Worm (Caenorhabditis elegans): ENCODE data around the gene F49E2.5.

F49E2.5 gene

ce11 chrX:9552404-9552803 is 9.0 kb downstream of the F49E2.5 start:
- TF ChIP-seq unc-130 (GFP tag; optimal IDR thresholded peaks at IDR 0.05) = no peak
- no peak for TF ChIP-seq ztf-7 (tag; optimal IDR thresholded peaks at IDR 0.05)
- TF ChIP-seq F37D6.2 (tag; optimal IDR thresholded peaks at IDR 0.05) = no peak
- TF ChIP-seq daf-16 (GFP tag; optimal IDR thresholded peaks at IDR 0.05) = no peak
- peak; percentile 53 for TF ChIP-seq daf-16 (tag; optimal IDR thresholded peaks at IDR 0.05)
- no peak for TF ChIP-seq spr-1 (tag; optimal IDR thresholded peaks at IDR 0.05)
- no peak for TF ChIP-seq arid-1 (GFP tag; conservative IDR thresholded peaks at IDR 0.05)
- no peak for TF ChIP-seq zfp-2 (tag; optimal IDR thresholded peaks at IDR 0.05)
- TF ChIP-seq ztf-11 (tag; optimal IDR thresholded peaks at IDR 0.05) = no peak
- TF ChIP-seq nhr-237 (tag; optimal IDR thresholded peaks at IDR 0.05) = no peak
- no peak for TF ChIP-seq ZK337.2 (GFP tag; IDR thresholded peaks at IDR 0.05)
- no peak for TF ChIP-seq ceh-82 (tag; optimal IDR thresholded peaks at IDR 0.05)
- TF ChIP-seq hif-1 (tag; optimal IDR thresholded peaks at IDR 0.05) = no peak
- TF ChIP-seq F10B5.3 (tag; optimal IDR thresholded peaks at IDR 0.05) = no peak
- no peak for TF ChIP-seq attf-4 (tag; optimal IDR thresholded peaks at IDR 0.05)
- no peak for TF ChIP-seq F49E8.2 (tag; optimal IDR thresholded peaks at IDR 0.05; ENCODE audit: borderline replicate concordance)
- no peak for TF ChIP-seq gei-8 (GFP tag; optimal IDR thresholded peaks at IDR 0.05)
- TF ChIP-seq nhr-25 (tag; optimal IDR thresholded peaks at IDR 0.05; ENCODE audit: borderline replicate concordance, insufficient read depth) = no peak
- TF ChIP-seq php-3 (GFP tag; IDR thresholded peaks at IDR 0.05) = no peak
- TF ChIP-seq hlh-30 (tag; optimal IDR thresholded peaks at IDR 0.05; ENCODE audit: insufficient read depth) = peak; percentile 81
- TF ChIP-seq lin-29 (GFP tag; IDR thresholded peaks at IDR 0.05) = no peak
- TF ChIP-seq ceh-20 (GFP tag; IDR thresholded peaks at IDR 0.05) = peak; percentile 40; the same call in 1 of the 2 replicates
- no peak for TF ChIP-seq spr-3 (GFP tag; optimal IDR thresholded peaks at IDR 0.05)
- TF ChIP-seq lsy-2 (tag; optimal IDR thresholded peaks at IDR 0.05) = peak in 1 of 2 experiments; percentile 27
- TF ChIP-seq dmd-6 (GFP tag; IDR thresholded peaks at IDR 0.05) = peak; percentile 44; the same call in 1 of the 2 replicates
- peak; percentile 46 for TF ChIP-seq mxl-3 (GFP tag; optimal IDR thresholded peaks at IDR 0.05)
- TF ChIP-seq mdl-1 (tag; optimal IDR thresholded peaks at IDR 0.05) = peak; percentile 4 to 40
- TF ChIP-seq lin-15B (tag; optimal IDR thresholded peaks at IDR 0.05) = no peak
- TF ChIP-seq duxl-1 (tag; optimal IDR thresholded peaks at IDR 0.05; ENCODE audit: poor library complexity) = no peak
- TF ChIP-seq rbr-2 (tag; optimal IDR thresholded peaks at IDR 0.05) = peak; percentile 32
- TF ChIP-seq zip-2 (tag; optimal IDR thresholded peaks at IDR 0.05) = no peak
- peak; percentile 55 for TF ChIP-seq hmg-1.1 (GFP tag; IDR thresholded peaks at IDR 0.05)
- no peak for TF ChIP-seq nhr-102 (tag; optimal IDR thresholded peaks at IDR 0.05)
- no peak for TF ChIP-seq daf-12 (tag; optimal IDR thresholded peaks at IDR 0.05)
- TF ChIP-seq dpl-1 (GFP tag; optimal IDR thresholded peaks at IDR 0.05) = peak; percentile 35
- TF ChIP-seq ceh-62 (tag; optimal IDR thresholded peaks at IDR 0.05) = no peak
- no peak for TF ChIP-seq R02D3.7 (tag; optimal IDR thresholded peaks at IDR 0.05)
- peak; percentile 58 for TF ChIP-seq hlh-11 (tag; optimal IDR thresholded peaks at IDR 0.05)
- no peak for TF ChIP-seq ceh-28 (tag; optimal IDR thresholded peaks at IDR 0.05)
- TF ChIP-seq fos-1 (tag; optimal IDR thresholded peaks at IDR 0.05) = no peak
- TF ChIP-seq lin-39 (tag; optimal IDR thresholded peaks at IDR 0.05) = no peak
- no peak for TF ChIP-seq unc-39 (tag; optimal IDR thresholded peaks at IDR 0.05)
- TF ChIP-seq nhr-6 (tag; optimal IDR thresholded peaks at IDR 0.05) = no peak
- TF ChIP-seq Y48G9A.11 (GFP tag; IDR thresholded peaks at IDR 0.05) = no peak
- no peak for TF ChIP-seq skn-1 (tag; optimal IDR thresholded peaks at IDR 0.05)
- no peak for TF ChIP-seq unc-62 (GFP tag; optimal IDR thresholded peaks at IDR 0.05 in 1 of 2)
- no peak for TF ChIP-seq unc-62 (tag; optimal IDR thresholded peaks at IDR 0.05)
- TF ChIP-seq Y5F2A.4 (GFP tag; optimal IDR thresholded peaks at IDR 0.05) = no peak
- TF ChIP-seq nhr-77 (tag; optimal IDR thresholded peaks at IDR 0.05) = no peak
- TF ChIP-seq madf-5 (GFP tag; IDR thresholded peaks at IDR 0.05) = no peak
- no peak for TF ChIP-seq lim-7 (GFP tag; IDR thresholded peaks at IDR 0.05)
- TF ChIP-seq ceh-44 (GFP tag; IDR thresholded peaks at IDR 0.05) = no peak
- TF ChIP-seq egl-27 (tag; optimal IDR thresholded peaks at IDR 0.05) = no peak

Data from whole organism, L4 larva.